Worm (Caenorhabditis elegans) whole organism, late embryonic: ENCODE results near the gene T25G12.11.
"Not testable (repeated sequence)": the region's sequence is repeated elsewhere in the genome, so short reads cannot be mapped to it uniquely, and the experiment has no call there.

Experiments used
- F13H6.1 ChIP-seq: sonication (generic microtip); optimal IDR thresholded peaks from 2 replicates; lab custom pipeline; 2016; ENCODE audit warnings: missing genetic modification characterization, missing compliant biosample characterization
- Y22D7AL.16 ChIP-seq: sonication (generic microtip); optimal IDR thresholded peaks from 2 replicates; lab custom pipeline; 2016; ENCODE audit warnings: missing genetic modification characterization, missing compliant biosample characterization
- ama-1 ChIP-seq: fragments of 150-350 bp; optimal IDR thresholded peaks from 2 replicates; lab custom pipeline; 2014
- ceh-19 ChIP-seq: fragments of 200-800 bp; sonication (Bioruptor generic); optimal IDR thresholded peaks from 2 replicates; lab custom pipeline; 2018; ENCODE audit warnings: mild to moderate bottlenecking, missing genetic modification characterization, missing compliant biosample characterization
- ceh-34 ChIP-seq: sonication (generic microtip); optimal IDR thresholded peaks from 2 replicates; lab custom pipeline; 2016; ENCODE audit warnings: mild to moderate bottlenecking, missing genetic modification characterization, missing compliant biosample characterization
- fkh-10 ChIP-seq: fragments of 150-350 bp; optimal IDR thresholded peaks from 2 replicates; lab custom pipeline; 2014; ENCODE audit warnings: missing biosample characterization, missing genetic modification reagents, missing genetic modification characterization
- gmeb-2 ChIP-seq: sonication (generic microtip); optimal IDR thresholded peaks from 2 replicates; lab custom pipeline; 2016; ENCODE audit warnings: missing genetic modification characterization, inconsistent platforms, missing compliant biosample characterization
- nhr-11 ChIP-seq: fragments of 150-350 bp; optimal IDR thresholded peaks from 2 replicates; lab custom pipeline; 2014; ENCODE audit warnings: missing biosample characterization, missing genetic modification characterization
- pha-4 ChIP-seq: fragments of 150-350 bp; optimal IDR thresholded peaks from 2 replicates; lab custom pipeline; 2018; ENCODE audit warnings: missing biosample characterization, missing genetic modification reagents, missing genetic modification characterization
- unc-86 ChIP-seq: sonication (generic microtip); optimal IDR thresholded peaks from 2 replicates; lab custom pipeline; 2016; ENCODE audit warnings: missing genetic modification characterization, missing compliant biosample characterization

- not testable (repeated sequence) for TF ChIP-seq F13H6.1 (tag; lab: Kevin White, UChicago); ama-1; fkh-10 (GFP tag; lab: Kevin White, UChicago); gmeb-2 (tag; lab: Kevin White, UChicago); Y22D7AL.16 (tag; lab: Kevin White, UChicago); pha-4; nhr-11 (tag; lab: Kevin White, UChicago); ceh-19; unc-86 (tag; lab: Kevin White, UChicago); ceh-34 (tag; lab: Kevin White, UChicago)
Measured at ce11 chrX:17255750-17256149, 18.4 kb upstream of the T25G12.11 start.
